Fruit fly (Drosophila melanogaster) whole organism, embryonic: Measurements from ENCODE around the gene CaBP1.

ENCODE experiments used
- Adf1 ChIP-seq: fragments of 200-800 bp; sonication (Bioruptor generic); IDR thresholded peaks from 2 replicates; pipeline ENCODE4 v1.3.6; 2022; ENCODE audit warnings: missing biosample characterization, missing genetic modification characterization
- Awh ChIP-seq: fragments of 200-800 bp; sonication (Bioruptor generic); IDR thresholded peaks from 2 replicates; pipeline ENCODE4, ENCODE4 v1.3.6; 2022; ENCODE audit warnings: missing biosample characterization, missing genetic modification characterization
- CG1024 ChIP-seq: fragments of 200-800 bp; sonication (Bioruptor generic); IDR thresholded peaks from 2 replicates; pipeline ENCODE4 v1.3.6; 2022; ENCODE audit warnings: missing biosample characterization, missing genetic modification characterization
- CG10543 ChIP-seq: fragments of 200-800 bp; sonication (Bioruptor generic); optimal IDR thresholded peaks from 3 replicates; lab custom pipeline; 2017; ENCODE audit warnings: missing biosample characterization, mild to moderate bottlenecking, missing genetic modification characterization, moderate library complexity
- CG11456 ChIP-seq: fragments of 200-800 bp; sonication (Bioruptor generic); IDR thresholded peaks from 3 replicates; pipeline ENCODE4 v1.3.6; 2022; ENCODE audit warnings: missing biosample characterization, missing genetic modification characterization
- CG11504 ChIP-seq: fragments of 200-800 bp; sonication (Bioruptor generic); optimal IDR thresholded peaks from 3 replicates; lab custom pipeline; 2019; ENCODE audit warnings: missing biosample characterization, mild to moderate bottlenecking, missing genetic modification characterization, moderate library complexity
- CG15269 ChIP-seq: fragments of 200-800 bp; sonication (Bioruptor generic); optimal IDR thresholded peaks from 2 replicates; lab custom pipeline; 2018; ENCODE audit warnings: missing biosample characterization, mild to moderate bottlenecking, missing genetic modification characterization, moderate library complexity
- CG17829 ChIP-seq: fragments of 200-800 bp; optimal IDR thresholded peaks from 2 replicates; lab custom pipeline; 2019; ENCODE audit warnings: missing biosample characterization, mild to moderate bottlenecking, missing genetic modification characterization, moderate library complexity
- CG2120 ChIP-seq: fragments of 200-800 bp; sonication (Bioruptor generic); optimal IDR thresholded peaks from 3 replicates; lab custom pipeline; 2016; ENCODE audit warnings: missing biosample characterization, missing genetic modification characterization
- CG2199 ChIP-seq: fragments of 200-800 bp; sonication (Bioruptor generic); IDR thresholded peaks from 3 replicates; pipeline ENCODE4 v1.3.6; 2022; ENCODE audit warnings: missing biosample characterization, missing genetic modification characterization
- CG32772 ChIP-seq: fragments of 200-800 bp; sonication (Bioruptor generic); IDR thresholded peaks from 2 replicates; pipeline ENCODE4 v1.3.6; 2022; ENCODE audit warnings: missing biosample characterization, missing genetic modification characterization
- CG34422 ChIP-seq: fragments of 200-800 bp; sonication (Bioruptor generic); IDR thresholded peaks from 3 replicates; pipeline ENCODE4 v1.3.6; 2022; ENCODE audit warnings: missing biosample characterization, missing genetic modification characterization
- CG3726 ChIP-seq: fragments of 200-800 bp; sonication (Bioruptor generic); IDR thresholded peaks from 3 replicates; pipeline ENCODE4, ENCODE4 v1.3.6; 2022; ENCODE audit warnings: missing biosample characterization, missing genetic modification characterization
- CG3995 ChIP-seq: fragments of 200-800 bp; sonication (Bioruptor generic); optimal IDR thresholded peaks from 3 replicates; lab custom pipeline; 2016; ENCODE audit warnings: missing biosample characterization, missing genetic modification characterization
- CG7987 ChIP-seq: fragments of 200-800 bp; sonication (Bioruptor generic); optimal IDR thresholded peaks from 2 replicates; lab custom pipeline; 2018; ENCODE audit warnings: missing biosample characterization, mild to moderate bottlenecking, missing genetic modification characterization, moderate library complexity
- CG9876 ChIP-seq: fragments of 200-800 bp; sonication (Bioruptor generic); optimal IDR thresholded peaks from 2 replicates; lab custom pipeline; 2016; ENCODE audit warnings: missing biosample characterization, missing genetic modification characterization
- Camta ChIP-seq: fragments of 200-800 bp; sonication (Bioruptor generic); optimal IDR thresholded peaks from 2 replicates; lab custom pipeline; 2016; ENCODE audit warnings: missing biosample characterization, missing genetic modification characterization
- CrebB ChIP-seq: fragments of 200-800 bp; sonication (Bioruptor generic); optimal IDR thresholded peaks from 3 replicates; lab custom pipeline; 2018; ENCODE audit warnings: missing biosample characterization, mild to moderate bottlenecking, missing genetic modification characterization
- Dll ChIP-seq: fragments of 200-800 bp; sonication (Bioruptor generic); IDR thresholded peaks from 4 replicates; pipeline ENCODE4 v1.3.6; 2022; ENCODE audit warnings: missing biosample characterization, missing genetic modification characterization; ENCODE audit not compliant: partially characterized antibody
- Gug ChIP-seq: fragments of 200-800 bp; sonication (Bioruptor generic); IDR thresholded peaks from 4 replicates; pipeline ENCODE4 v1.3.6; 2022; ENCODE audit warnings: missing biosample characterization, missing genetic modification characterization
- HLH3B ChIP-seq: fragments of 200-800 bp; sonication (Bioruptor generic); IDR thresholded peaks from 2 replicates; pipeline ENCODE4 v1.3.6; 2022; ENCODE audit warnings: missing biosample characterization, missing genetic modification characterization
- HLHmδ ChIP-seq: fragments of 200-800 bp; sonication (Bioruptor generic); optimal IDR thresholded peaks from 2 replicates; lab custom pipeline; 2018; ENCODE audit warnings: missing biosample characterization, mild to moderate bottlenecking, missing genetic modification characterization, moderate library complexity
- Hr51 ChIP-seq, 2 experiments: fragments of 200-800 bp; sonication (Bioruptor generic); optimal IDR thresholded peaks; 2 replicates in 1 of 2; 3 replicates in 1 of 2; lab custom pipeline; 2016 to 2018; ENCODE audit warnings: missing biosample characterization in 2 of 2, missing genetic modification characterization in 2 of 2, mild to moderate bottlenecking in 1 of 2, moderate library complexity in 1 of 2
- Hr78 ChIP-seq, 2 experiments: fragments of 200-800 bp in 1 of 2; fragments of >200 bp in 1 of 2; sonication (Bioruptor generic) in 1 of 2; optimal IDR thresholded peaks; 2 replicates each; lab custom pipeline; 2017 to 2019; ENCODE audit warnings: missing biosample characterization in 2 of 2, missing genetic modification characterization in 2 of 2, mild to moderate bottlenecking in 1 of 2, moderate library complexity in 1 of 2
- Hsf ChIP-seq: fragments of 200-800 bp; sonication (Bioruptor generic); optimal IDR thresholded peaks from 3 replicates; lab custom pipeline; 2016; ENCODE audit warnings: missing biosample characterization, missing genetic modification characterization
- Med ChIP-seq: fragments of 200-800 bp; sonication (Bioruptor generic); peaks from one replicate; lab custom pipeline; 2016; ENCODE audit warnings: missing biosample characterization, missing genetic modification characterization, mild to moderate bottlenecking, inconsistent platforms, moderate library complexity
- Neu2 ChIP-seq: fragments of 200-800 bp; sonication (Bioruptor generic); optimal IDR thresholded peaks from 3 replicates; lab custom pipeline; 2016; ENCODE audit warnings: missing biosample characterization, missing genetic modification characterization, borderline replicate concordance
- Sox102F ChIP-seq: fragments of 200-800 bp; sonication (Bioruptor generic); optimal IDR thresholded peaks from 2 replicates; lab custom pipeline; 2018; ENCODE audit warnings: missing biosample characterization, mild to moderate bottlenecking, missing genetic modification characterization, moderate library complexity
- al ChIP-seq: fragments of 200-800 bp; sonication (Bioruptor generic); IDR thresholded peaks from 2 replicates; pipeline ENCODE4 v1.3.6; 2022; ENCODE audit warnings: missing biosample characterization, missing genetic modification characterization
- chif ChIP-seq, 2 experiments: fragments of 200-800 bp; sonication (Bioruptor generic); optimal IDR thresholded peaks; 3 replicates each; lab custom pipeline; 2016; ENCODE audit warnings: missing biosample characterization in 2 of 2, missing genetic modification characterization in 2 of 2
- chinmo ChIP-seq: fragments of 200-800 bp; sonication (Bioruptor generic); IDR thresholded peaks from 4 replicates; pipeline ENCODE4 v1.3.6; 2022; ENCODE audit warnings: missing biosample characterization, missing genetic modification characterization; ENCODE audit not compliant: partially characterized antibody
- crc ChIP-seq: fragments of 200-800 bp; sonication (Bioruptor generic); optimal IDR thresholded peaks from 2 replicates; lab custom pipeline; 2016; ENCODE audit warnings: missing biosample characterization, missing genetic modification characterization
- dm ChIP-seq: fragments of 200-800 bp; sonication (Bioruptor generic); optimal IDR thresholded peaks from 3 replicates; lab custom pipeline; 2016; ENCODE audit warnings: missing biosample characterization, missing genetic modification characterization
- gcm2 ChIP-seq: fragments of 200-800 bp; sonication (Bioruptor generic); optimal IDR thresholded peaks from 2 replicates; lab custom pipeline; 2016; ENCODE audit warnings: missing biosample characterization, missing genetic modification characterization
- insv ChIP-seq, 2 experiments: fragments of 200-800 bp; sonication (Bioruptor generic); optimal IDR thresholded peaks; 3 replicates each; lab custom pipeline; 2016 to 2018; ENCODE audit warnings: missing biosample characterization in 2 of 2, missing genetic modification characterization in 2 of 2
- kni ChIP-seq: fragments of 200-800 bp; sonication (Bioruptor generic); optimal IDR thresholded peaks from 3 replicates; lab custom pipeline; 2017; ENCODE audit warnings: mild to moderate bottlenecking, missing biosample characterization, missing genetic modification reagents, missing genetic modification characterization
- maf-S ChIP-seq: fragments of 200-800 bp; sonication (Bioruptor generic); optimal IDR thresholded peaks from 2 replicates; lab custom pipeline; 2016; ENCODE audit warnings: missing biosample characterization, missing genetic modification characterization
- nerfin-2 ChIP-seq: fragments of 200-800 bp; sonication (Bioruptor generic); IDR thresholded peaks from 2 replicates; pipeline ENCODE4 v1.3.6; 2022; ENCODE audit warnings: missing biosample characterization, missing genetic modification characterization; ENCODE audit not compliant: partially characterized antibody
- onecut ChIP-seq: fragments of 200-800 bp; sonication (Bioruptor generic); IDR thresholded peaks from 2 replicates; pipeline ENCODE4 v1.3.6; 2022; ENCODE audit warnings: missing biosample characterization, missing genetic modification characterization
- pros ChIP-seq: fragments of 200-800 bp; sonication (Bioruptor generic); optimal IDR thresholded peaks from 3 replicates; lab custom pipeline; 2019; ENCODE audit warnings: missing biosample characterization, mild to moderate bottlenecking, missing genetic modification characterization, moderate library complexity
- row ChIP-seq: fragments of 200-800 bp; sonication (Bioruptor generic); IDR thresholded peaks from 3 replicates; pipeline ENCODE4 v1.3.6; 2022; ENCODE audit warnings: missing biosample characterization, missing genetic modification characterization
- scrt ChIP-seq: fragments of 200-800 bp; sonication (Bioruptor generic); optimal IDR thresholded peaks from 2 replicates; lab custom pipeline; 2018; ENCODE audit warnings: missing biosample characterization, mild to moderate bottlenecking, missing genetic modification characterization, moderate library complexity
- sd ChIP-seq: fragments of 200-800 bp; sonication (Bioruptor generic); optimal IDR thresholded peaks from 3 replicates; lab custom pipeline; 2018; ENCODE audit warnings: missing biosample characterization, mild to moderate bottlenecking, missing genetic modification characterization, moderate library complexity
- tgo ChIP-seq: fragments of 200-800 bp; sonication (Bioruptor generic); IDR thresholded peaks from 3 replicates; pipeline ENCODE4 v1.3.6; 2022; ENCODE audit warnings: missing biosample characterization, missing genetic modification characterization
- tll ChIP-seq, 2 experiments: fragments of 200-800 bp in 1 of 2; fragments of >200 bp in 1 of 2; sonication (Bioruptor generic) in 1 of 2; optimal IDR thresholded peaks; 2 replicates each; lab custom pipeline; 2017 to 2019; ENCODE audit warnings: missing biosample characterization in 2 of 2, missing genetic modification characterization in 2 of 2, mild to moderate bottlenecking in 1 of 2, moderate library complexity in 1 of 2
- tup ChIP-seq: fragments of 200-800 bp; sonication (Bioruptor generic); optimal IDR thresholded peaks from 2 replicates; lab custom pipeline; 2016; ENCODE audit warnings: missing biosample characterization, mild to moderate bottlenecking, missing genetic modification characterization, moderate library complexity
- twi ChIP-seq: fragments of 200-800 bp; optimal IDR thresholded peaks from 2 replicates; lab custom pipeline; 2019; ENCODE audit warnings: missing biosample characterization, mild to moderate bottlenecking, missing genetic modification characterization, moderate library complexity

Gene CaBP1

dm6 chr2L:16324833-16325232, 31.7 kb downstream of the CaBP1 start (continued):
- TF ChIP-seq HLHmδ (GFP tag; lab: Kevin White, UChicago) (no peak), tup (GFP tag; lab: Kevin White, UChicago) (peak; percentile 4), CG34422 (GFP tag; lab: Robert Waterston, UW) (peak; percentile 70; the same call in 2 of the 3 replicates), chinmo (GFP tag; lab: Robert Waterston, UW) (peak; percentile 65; the same call in 3 of the 4 replicates), HLH3B (GFP tag; lab: Robert Waterston, UW) (peak; percentile 7; the same call in 1 of the 2 replicates), row (GFP tag; lab: Robert Waterston, UW) (peak; percentile 11; the same call in 1 of the 3 replicates), sd (tag; lab: Kevin White, UChicago) (no peak), scrt (GFP tag; lab: Kevin White, UChicago) (peak; percentile 82), CG7987 (peak; percentile 16), Adf1 (GFP tag; lab: Robert Waterston, UW) (peak; percentile 53), CG11504 (peak; percentile 11)

dm6 chr2L:16323544-16323943, 33.0 kb downstream of the CaBP1 start:
- TF ChIP-seq twi (tag; lab: Kevin White, UChicago): peak; percentile 69
- TF ChIP-seq CrebB (tag; lab: Kevin White, UChicago): no peak
- no peak for TF ChIP-seq CG32772
- TF ChIP-seq Camta: no peak
- TF ChIP-seq Gug (GFP tag; lab: Robert Waterston, UW): no peak
- no peak for TF ChIP-seq CG10543 (GFP tag; lab: Kevin White, UChicago)
- no peak for TF ChIP-seq CG2120 (GFP tag; lab: Kevin White, UChicago)
- TF ChIP-seq Neu2: peak; percentile 89
- TF ChIP-seq maf-S: no peak
- peak; percentile 38 for TF ChIP-seq Med (GFP tag; lab: Kevin White, UChicago)
- TF ChIP-seq CG2199 (GFP tag; lab: Robert Waterston, UW): peak; percentile 58; the same call in 2 of the 3 replicates
- peak; percentile 17 for TF ChIP-seq CG17829
- TF ChIP-seq sd (tag; lab: Kevin White, UChicago): peak; percentile 40
- TF ChIP-seq CG3726 (GFP tag; lab: Robert Waterston, UW): no peak
- no peak for TF ChIP-seq Hsf (GFP tag; lab: Kevin White, UChicago)
- TF ChIP-seq CG1024: no peak
- TF ChIP-seq tll (GFP tag; optimal IDR thresholded peaks at IDR 0.05; lab: Kevin White, UChicago): peak in 1 of 2 experiments; percentile 86
- TF ChIP-seq nerfin-2 (GFP tag; lab: Robert Waterston, UW): no peak
- TF ChIP-seq Dll (GFP tag; lab: Robert Waterston, UW): no peak
- TF ChIP-seq pros: peak; percentile 73
- TF ChIP-seq kni (GFP tag; lab: Kevin White, UChicago): peak; percentile 66

DNA sequence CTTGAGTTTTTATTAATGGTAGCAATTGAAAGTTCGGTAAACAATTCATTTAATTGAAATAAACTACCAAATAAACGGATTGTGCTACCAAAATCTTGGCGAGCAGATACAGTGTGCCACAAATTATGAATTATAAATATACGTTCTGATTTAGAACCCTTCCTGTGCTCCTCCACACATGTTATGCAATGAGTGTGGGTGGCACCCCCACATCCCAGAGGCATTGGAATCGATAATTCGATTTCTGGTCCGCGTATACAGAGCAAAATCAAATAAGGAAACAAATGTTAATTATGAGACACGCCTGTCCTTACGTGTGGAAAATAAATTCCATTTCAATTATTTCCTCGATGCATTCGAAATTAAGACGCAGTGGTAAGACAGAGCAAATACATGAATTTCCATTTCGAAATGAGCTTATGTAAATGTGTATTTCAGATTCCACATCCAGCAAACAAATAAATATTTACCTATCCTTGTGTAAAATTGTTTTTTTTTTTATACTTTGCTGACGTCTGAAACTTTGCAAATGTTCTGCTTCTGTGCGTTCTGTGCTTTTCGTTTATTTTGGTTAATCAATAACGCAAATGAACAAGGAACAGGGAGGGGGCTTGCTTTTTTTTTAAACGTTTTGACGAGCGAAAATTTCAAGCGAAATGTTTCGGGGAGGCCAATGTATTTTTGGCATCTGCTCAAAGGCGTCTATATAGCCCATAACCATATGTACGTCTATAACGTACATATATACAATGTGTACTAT, 34.5 kb downstream of the CaBP1 start:
- TF ChIP-seq tgo: no peak
- TF ChIP-seq onecut (GFP tag; lab: Robert Waterston, UW): peak; percentile 63
- no peak for TF ChIP-seq Awh (GFP tag; lab: Robert Waterston, UW)
- TF ChIP-seq CG10543 (GFP tag; lab: Kevin White, UChicago): peak; percentile 59
- no peak for TF ChIP-seq Hr51 (GFP tag; optimal IDR thresholded peaks at IDR 0.05; lab: Kevin White, UChicago)
- no peak for TF ChIP-seq dm (GFP tag; lab: Kevin White, UChicago)
- no peak for TF ChIP-seq al (GFP tag; lab: Robert Waterston, UW)
- no peak for TF ChIP-seq insv (GFP tag; optimal IDR thresholded peaks at IDR 0.05; lab: Kevin White, UChicago)
- no peak for TF ChIP-seq chif (GFP tag; optimal IDR thresholded peaks at IDR 0.05; lab: Kevin White, UChicago)
- no peak for TF ChIP-seq crc
- TF ChIP-seq HLH3B (GFP tag; lab: Robert Waterston, UW): no peak
- no peak for TF ChIP-seq Sox102F
- TF ChIP-seq Hr78 (GFP tag; optimal IDR thresholded peaks at IDR 0.05; lab: Kevin White, UChicago): no peak
- no peak for TF ChIP-seq CG11456 (GFP tag; lab: Robert Waterston, UW)
- no peak for TF ChIP-seq CG3726 (GFP tag; lab: Robert Waterston, UW)
- no peak for TF ChIP-seq CG9876
- no peak for TF ChIP-seq CG15269 (tag; lab: Kevin White, UChicago)
- TF ChIP-seq gcm2: no peak
- no peak for TF ChIP-seq CG3995 (GFP tag; lab: Kevin White, UChicago)
